Worm (Caenorhabditis elegans) whole organism, L4 larva: ENCODE results near the gene B0410.3.

Experiments used
- F49E8.2 ChIP-seq: sonication (generic microtip); optimal IDR thresholded peaks from 2 replicates; lab custom pipeline; 2016; ENCODE audit warnings: missing compliant biosample characterization, mild to moderate bottlenecking, missing genetic modification characterization, borderline replicate concordance
- T26A8.4 ChIP-seq: fragments of 200-800 bp; sonication (Bioruptor generic); IDR thresholded peaks from 2 replicates; pipeline ENCODE4 v1.3.6; 2022; ENCODE audit warnings: missing genetic modification characterization, missing compliant biosample characterization
- Y48G9A.11 ChIP-seq: fragments of 200-800 bp; sonication (Bioruptor generic); IDR thresholded peaks from 2 replicates; pipeline ENCODE4 v1.3.6; 2022; ENCODE audit warnings: missing genetic modification reagents, missing genetic modification characterization, missing compliant biosample characterization
- ZK337.2 ChIP-seq: fragments of 200-800 bp; sonication (Bioruptor generic); IDR thresholded peaks from 2 replicates; pipeline ENCODE4 v1.3.6; 2022; ENCODE audit warnings: missing genetic modification reagents, missing genetic modification characterization, missing compliant biosample characterization
- ZK546.5 ChIP-seq, 2 experiments: sonication (generic microtip); optimal IDR thresholded peaks; 2 replicates each; lab custom pipeline; 2017; ENCODE audit warnings: missing biosample characterization in 2 of 2, missing genetic modification characterization in 2 of 2
- aha-1 ChIP-seq: fragments of 150-350 bp; peaks from one replicate; lab custom pipeline; 2014; ENCODE audit warnings: missing biosample characterization, missing genetic modification characterization
- ama-1 ChIP-seq: fragments of 150-350 bp; optimal IDR thresholded peaks from 2 replicates; lab custom pipeline; 2014; ENCODE audit warnings: inconsistent platforms, mixed read lengths
- attf-4 ChIP-seq: sonication (generic microtip); optimal IDR thresholded peaks from 3 replicates; lab custom pipeline; 2017; ENCODE audit warnings: missing biosample characterization, missing genetic modification characterization
- ceh-20 ChIP-seq: fragments of 200-800 bp; sonication (Bioruptor generic); IDR thresholded peaks from 2 replicates; pipeline ENCODE4 v1.3.6; 2022; ENCODE audit warnings: missing genetic modification reagents, missing genetic modification characterization, missing compliant biosample characterization
- ceh-28 ChIP-seq: fragments of 150-350 bp; optimal IDR thresholded peaks from 2 replicates; lab custom pipeline; 2014; ENCODE audit warnings: missing biosample characterization, missing genetic modification reagents, missing genetic modification characterization
- ceh-62 ChIP-seq: sonication (generic microtip); optimal IDR thresholded peaks from 2 replicates; lab custom pipeline; 2017; ENCODE audit warnings: missing biosample characterization, missing genetic modification characterization
- ceh-82 ChIP-seq: sonication (generic microtip); optimal IDR thresholded peaks from 2 replicates; lab custom pipeline; 2017; ENCODE audit warnings: missing biosample characterization, missing genetic modification characterization
- daf-16 ChIP-seq, 3 experiments: sonication (generic microtip); optimal IDR thresholded peaks; 2 replicates each; lab custom pipeline; 2016 to 2017; ENCODE audit warnings: missing genetic modification characterization in 3 of 3, missing genetic modification reagents in 3 of 3, mild to moderate bottlenecking in 2 of 3, missing compliant biosample characterization in 2 of 3, missing biosample characterization in 1 of 3, moderate library complexity in 1 of 3
- dmd-6 ChIP-seq: fragments of 200-800 bp; sonication (Bioruptor generic); IDR thresholded peaks from 2 replicates; pipeline ENCODE4 v1.3.6; 2022; ENCODE audit warnings: missing genetic modification reagents, missing genetic modification characterization, missing compliant biosample characterization
- dve-1 ChIP-seq: sonication (generic microtip); optimal IDR thresholded peaks from 2 replicates; lab custom pipeline; 2017; ENCODE audit warnings: antibody characterized with exemption, mild to moderate bottlenecking, missing genetic modification characterization, missing compliant biosample characterization; ENCODE audit not compliant: insufficient read depth
- gei-8 ChIP-seq: fragments of 200-800 bp; sonication (Bioruptor generic); optimal IDR thresholded peaks from 2 replicates; lab custom pipeline; 2018; ENCODE audit warnings: mild to moderate bottlenecking, missing genetic modification characterization, missing compliant biosample characterization
- hlh-11 ChIP-seq: fragments of 200-800 bp; sonication (Bioruptor generic); optimal IDR thresholded peaks from 2 replicates; lab custom pipeline; 2018; ENCODE audit warnings: mild to moderate bottlenecking, missing genetic modification characterization, missing compliant biosample characterization
- hlh-30 ChIP-seq: sonication (generic microtip); optimal IDR thresholded peaks from 2 replicates; lab custom pipeline; 2017; ENCODE audit warnings: antibody characterized with exemption, mild to moderate bottlenecking, missing genetic modification characterization, missing compliant biosample characterization; ENCODE audit not compliant: insufficient read depth
- lin-1 ChIP-seq: fragments of 200-800 bp; sonication (Bioruptor generic); IDR thresholded peaks from 2 replicates; pipeline ENCODE4 v1.3.6; 2022; ENCODE audit warnings: missing genetic modification reagents, missing genetic modification characterization, missing compliant biosample characterization
- lin-13 ChIP-seq: fragments of 150-350 bp; optimal IDR thresholded peaks from 2 replicates; lab custom pipeline; 2014; ENCODE audit warnings: missing biosample characterization, missing genetic modification reagents, missing genetic modification characterization
- lin-29 ChIP-seq: fragments of 200-800 bp; sonication (Bioruptor generic); IDR thresholded peaks from 2 replicates; pipeline ENCODE4 v1.3.6; 2022; ENCODE audit warnings: missing genetic modification reagents, missing genetic modification characterization, missing compliant biosample characterization
- lin-38 ChIP-seq: fragments of 200-800 bp; sonication (Bioruptor generic); IDR thresholded peaks from 2 replicates; pipeline ENCODE4 v1.3.6; 2022; ENCODE audit warnings: missing genetic modification reagents, missing genetic modification characterization, missing compliant biosample characterization
- mdt-29 ChIP-seq: fragments of 200-800 bp; sonication (Bioruptor generic); IDR thresholded peaks from 2 replicates; pipeline ENCODE4 v1.3.6; 2022; ENCODE audit warnings: missing genetic modification reagents, missing genetic modification characterization, missing compliant biosample characterization
- mep-1 ChIP-seq: fragments of 150-350 bp; sonication (generic microtip); optimal IDR thresholded peaks from 3 replicates; lab custom pipeline; 2014; ENCODE audit warnings: missing biosample characterization, missing genetic modification characterization
- mxl-3 ChIP-seq: fragments of 200-800 bp; sonication (Bioruptor generic); optimal IDR thresholded peaks from 2 replicates; lab custom pipeline; 2018; ENCODE audit warnings: mild to moderate bottlenecking, missing genetic modification characterization, missing compliant biosample characterization
- nhr-111 ChIP-seq: fragments of 200-800 bp; sonication (Bioruptor generic); optimal IDR thresholded peaks from 2 replicates; lab custom pipeline; 2018; ENCODE audit warnings: mild to moderate bottlenecking, missing genetic modification characterization, missing compliant biosample characterization
- nhr-237 ChIP-seq: sonication (generic microtip); optimal IDR thresholded peaks from 2 replicates; lab custom pipeline; 2017; ENCODE audit warnings: missing biosample characterization, missing genetic modification characterization
- nhr-28 ChIP-seq: fragments of 150-350 bp; optimal IDR thresholded peaks from 2 replicates; lab custom pipeline; 2014; ENCODE audit warnings: missing biosample characterization, missing genetic modification characterization
- nhr-41 ChIP-seq: fragments of 200-800 bp; sonication (Bioruptor generic); IDR thresholded peaks from 2 replicates; pipeline ENCODE4 v1.3.6; 2022; ENCODE audit warnings: missing genetic modification reagents, missing genetic modification characterization, missing compliant biosample characterization
- php-3 ChIP-seq: fragments of 200-800 bp; sonication (Bioruptor generic); IDR thresholded peaks from 2 replicates; pipeline ENCODE4 v1.3.6; 2022; ENCODE audit warnings: missing genetic modification reagents, missing genetic modification characterization, missing compliant biosample characterization
- pqm-1 ChIP-seq: sonication (generic microtip); optimal IDR thresholded peaks from 2 replicates; lab custom pipeline; 2017; ENCODE audit warnings: missing biosample characterization, missing genetic modification characterization
- set-16 ChIP-seq: fragments of 200-800 bp; sonication (Bioruptor generic); IDR thresholded peaks from 2 replicates; pipeline ENCODE4 v1.3.6; 2022; ENCODE audit warnings: missing genetic modification reagents, missing genetic modification characterization, missing compliant biosample characterization
- unc-62 ChIP-seq, 3 experiments: fragments of 150-350 bp in 1 of 3; sonication (generic microtip); optimal IDR thresholded peaks in 2 of 3; peaks in 1 of 3; 1 replicate in 1 of 3; 2 replicates in 2 of 3; lab custom pipeline; 2014 to 2017; ENCODE audit warnings: missing biosample characterization in 3 of 3, missing genetic modification characterization in 3 of 3, missing genetic modification reagents in 3 of 3, missing genotype in 1 of 3

B0410.3 gene

DNA sequence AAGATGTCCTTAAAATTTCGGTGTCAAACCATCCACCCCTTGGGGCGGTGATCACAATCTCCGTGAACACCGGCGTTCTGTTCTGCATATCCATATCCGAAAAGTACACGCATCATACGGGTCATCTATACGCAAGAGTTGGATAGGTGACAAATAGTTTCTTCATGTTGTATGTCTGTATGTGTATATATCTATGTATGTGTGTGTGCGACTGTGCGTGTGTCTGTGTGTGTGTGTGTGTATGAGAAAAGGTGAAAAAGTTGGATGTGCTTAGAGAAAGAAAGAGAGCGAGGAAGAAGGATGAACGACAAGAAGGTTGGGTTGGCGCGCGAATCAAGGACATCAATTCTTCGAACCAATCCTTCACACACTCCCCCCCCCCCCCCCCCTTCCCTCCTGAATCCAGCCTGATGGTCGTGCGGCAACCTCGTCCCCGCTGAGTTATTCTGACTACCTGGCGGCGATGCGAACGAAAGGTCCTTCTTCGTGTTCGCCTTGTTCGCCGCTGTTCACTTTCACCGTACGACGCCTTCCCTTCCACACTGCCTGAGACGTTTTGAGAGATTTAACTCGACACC, 16.1 kb upstream of the B0410.3 start (continued):
- TF ChIP-seq unc-62 (GFP tag; optimal IDR thresholded peaks at IDR 0.05 in 1 of 2; lab: Kevin White, UChicago) (peak in 1 of 2 experiments; percentile 54), unc-62 (tag; optimal IDR thresholded peaks at IDR 0.05; lab: Kevin White, UChicago) (no peak), ceh-82 (tag; lab: Kevin White, UChicago) (no peak), nhr-41 (GFP tag; lab: Robert Waterston, UW) (no peak), ceh-28 (tag; lab: Kevin White, UChicago) (no peak), F49E8.2 (tag; lab: Kevin White, UChicago) (no peak), ceh-20 (GFP tag; lab: Robert Waterston, UW) (no peak), mep-1 (tag; lab: Kevin White, UChicago) (peak; percentile 3), ZK546.5 (tag; optimal IDR thresholded peaks at IDR 0.05; lab: Kevin White, UChicago) (no peak), nhr-237 (tag; lab: Kevin White, UChicago) (no peak), lin-13 (GFP tag; lab: Kevin White, UChicago) (no peak), Y48G9A.11 (0 out of 2 replicates have a peak, but pooled peaks have one; percentile 9), ceh-62 (tag; lab: Kevin White, UChicago) (no peak), ZK337.2 (GFP tag; lab: Robert Waterston, UW) (0 out of 2 replicates have a peak, but pooled peaks have one; percentile 19), set-16 (GFP tag; lab: Robert Waterston, UW) (peak; percentile 89), lin-29 (GFP tag; lab: Robert Waterston, UW) (no peak)
- TF ChIP-seq, all 104 proteins: peak for 9

DNA sequence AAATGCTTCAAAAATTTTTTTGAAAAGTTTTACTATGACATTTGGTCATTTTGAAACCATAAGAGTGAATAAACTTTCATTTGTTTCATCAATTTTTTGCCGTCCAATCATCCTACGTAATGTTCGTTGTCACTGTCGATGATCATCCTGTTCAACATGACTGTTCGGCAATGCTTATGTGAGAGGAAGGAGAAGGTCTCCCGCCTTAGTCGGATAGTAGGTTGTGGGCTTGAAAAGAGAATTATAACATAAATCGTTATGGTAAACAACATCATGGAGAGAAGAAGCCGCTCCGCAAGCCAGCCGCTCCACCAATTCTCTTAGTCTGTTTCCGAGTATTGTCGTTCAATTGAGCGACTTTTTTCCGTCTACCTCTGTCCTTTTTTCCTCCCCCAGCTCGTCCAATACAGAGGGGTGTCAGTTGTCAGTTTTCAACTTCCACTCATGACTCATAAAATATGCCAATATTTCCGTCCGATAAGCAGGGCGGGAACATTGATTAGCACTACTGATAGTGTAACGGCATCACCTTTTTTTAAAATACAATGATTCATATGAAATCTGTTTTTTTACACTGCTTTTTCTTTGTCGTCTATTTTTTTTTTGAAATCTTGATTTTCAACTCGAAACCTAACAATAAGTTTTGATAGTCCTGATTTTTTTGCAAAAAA, 14.9 kb upstream of the B0410.3 start:
- peak; percentile 13 for TF ChIP-seq hlh-30 (tag; lab: Kevin White, UChicago)
- peak; percentile 44 for TF ChIP-seq hlh-11
- no peak for TF ChIP-seq gei-8 (GFP tag; lab: Kevin White, UChicago)
- TF ChIP-seq attf-4 (tag; lab: Kevin White, UChicago): no peak
- TF ChIP-seq nhr-28 (tag; lab: Kevin White, UChicago): peak; percentile 9
- peak; percentile 61 for TF ChIP-seq dmd-6 (GFP tag; lab: Robert Waterston, UW)
- TF ChIP-seq unc-62 (GFP tag; optimal IDR thresholded peaks at IDR 0.05 in 1 of 2; lab: Kevin White, UChicago): peak in 1 of 2 experiments; percentile 97
- TF ChIP-seq unc-62 (tag; optimal IDR thresholded peaks at IDR 0.05; lab: Kevin White, UChicago): no peak
- TF ChIP-seq ama-1: no peak
- peak; percentile 18 for TF ChIP-seq dve-1
- TF ChIP-seq pqm-1 (tag; lab: Kevin White, UChicago): peak; percentile 93
- TF ChIP-seq nhr-111 (GFP tag; lab: Kevin White, UChicago): no peak

DNA sequence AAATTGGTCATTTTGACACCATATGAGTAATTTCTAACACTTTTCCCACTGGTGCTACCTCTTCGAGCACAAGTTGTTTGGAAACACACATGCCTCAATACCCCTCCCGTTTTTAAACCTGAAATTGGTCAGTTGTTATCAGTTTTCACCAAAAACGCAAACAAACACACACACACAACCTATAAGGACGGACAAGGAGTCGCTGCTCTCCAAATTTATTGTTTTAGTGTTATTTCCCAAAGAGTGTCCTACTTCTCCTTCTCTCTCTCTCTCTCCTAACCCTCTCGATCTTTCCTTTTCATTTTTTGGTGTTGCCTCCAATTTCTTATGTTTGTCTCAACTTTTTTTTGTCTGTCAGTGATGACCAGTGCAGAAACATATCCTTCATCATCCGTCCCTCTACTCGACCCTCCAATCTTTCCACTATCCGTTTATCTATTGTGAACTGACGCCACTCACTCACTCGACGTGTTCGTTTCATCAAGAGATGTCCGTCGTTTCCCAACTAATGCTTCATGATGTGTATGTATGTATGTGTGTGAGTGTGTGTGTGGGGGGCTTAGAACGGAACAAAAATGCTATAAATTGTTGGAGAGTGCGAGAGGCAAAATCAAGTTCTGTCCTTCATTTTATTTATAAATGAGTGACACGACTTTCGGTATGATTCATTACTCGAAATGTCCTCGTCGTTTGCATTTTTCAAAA, 12.6 kb upstream of the B0410.3 start:
- TF ChIP-seq mdt-29 (GFP tag; lab: Robert Waterston, UW): no peak
- TF ChIP-seq php-3 (GFP tag; lab: Robert Waterston, UW): peak; percentile 33; the same call in 1 of the 2 replicates
- TF ChIP-seq lin-1: no peak
- TF ChIP-seq lin-38 (GFP tag; lab: Robert Waterston, UW): no peak
- TF ChIP-seq hlh-11: peak; percentile 43
- TF ChIP-seq nhr-28 (tag; lab: Kevin White, UChicago): peak; percentile 59
- TF ChIP-seq aha-1 (tag; lab: Kevin White, UChicago): no peak
- no peak for TF ChIP-seq T26A8.4
- peak; percentile 48 for TF ChIP-seq mxl-3 (GFP tag; lab: Kevin White, UChicago)
- peak; percentile 48 for TF ChIP-seq pqm-1 (tag; lab: Kevin White, UChicago)
- no peak for TF ChIP-seq daf-16 (GFP tag; optimal IDR thresholded peaks at IDR 0.05; lab: Kevin White, UChicago)
- TF ChIP-seq daf-16 (tag; optimal IDR thresholded peaks at IDR 0.05; lab: Kevin White, UChicago): peak; percentile 81
